Worm (Caenorhabditis elegans): Measurements from ENCODE around the gene T09A5.14.

T09A5.14 gene

ce11 chrII:7863480-7864125 lies 31.4 kb downstream of the T09A5.14 start (continued):
- TF ChIP-seq Y53G8AR.9 (GFP tag; conservative IDR thresholded peaks at IDR 0.05) (0 out of 2 replicates have a peak, but pooled peaks have one; percentile 58), ztf-6 (GFP tag; IDR thresholded peaks at IDR 0.05) (no peak)

DNA sequence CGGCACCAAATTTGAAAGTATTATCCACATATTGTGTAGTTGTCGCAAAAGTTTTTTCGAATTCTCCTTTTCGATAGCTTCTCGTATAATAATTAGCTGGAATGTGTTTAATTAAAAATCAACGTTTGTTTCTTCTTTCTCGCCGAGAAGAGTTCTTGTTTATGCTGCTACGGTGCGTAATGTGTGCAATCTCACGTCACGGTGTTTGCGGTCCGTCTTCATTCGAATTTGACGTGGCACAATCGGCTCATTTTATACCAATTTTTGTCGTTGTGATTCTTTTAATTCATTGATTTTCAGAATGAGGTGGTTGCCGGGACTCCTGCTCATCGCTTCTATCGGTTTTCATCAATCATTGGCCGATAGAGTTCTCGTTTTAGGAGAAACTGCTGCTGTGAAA lies 32.1 kb downstream of the T09A5.14 start, which contains the start of gene ostb-1:
TSS of gene ostb-1 (plus strand) at position 301 of the 400 bp plus-strand sequence.
- TF ChIP-seq let-607 (tag; optimal IDR thresholded peaks at IDR 0.05) (peak; percentile 63 to 72), C17E4.6 (GFP tag; IDR thresholded peaks at IDR 0.05) (no peak), attf-3 (GFP tag; conservative IDR thresholded peaks at IDR 0.05) (peak; percentile 22; the same call in 1 of the 2 replicates)

DNA sequence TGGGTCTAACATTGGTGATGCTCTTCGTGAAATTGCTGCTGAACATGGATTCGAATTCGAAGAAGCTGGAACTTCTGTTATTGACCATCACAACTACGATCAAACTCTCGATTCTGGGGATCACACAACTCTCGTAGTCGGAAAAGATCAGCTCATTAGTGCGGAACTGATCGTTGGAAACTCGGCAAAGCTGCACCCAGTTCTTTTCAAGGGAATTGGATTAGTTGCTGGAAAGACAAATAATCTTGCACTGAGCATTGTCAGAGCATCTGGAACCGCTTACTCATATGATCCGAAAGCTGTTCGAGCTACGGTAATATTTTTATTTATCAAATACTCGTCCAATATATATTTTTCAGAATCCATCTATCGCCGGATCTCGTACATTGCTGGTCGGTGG lies 32.7 kb downstream of the T09A5.14 start:
- TF ChIP-seq F23B12.7 (tag; optimal IDR thresholded peaks at IDR 0.05; ENCODE audit: insufficient read depth), result no peak
- TF ChIP-seq hsf-1 (GFP tag; IDR thresholded peaks at IDR 0.05), result no peak
- TF ChIP-seq C06A6.2 (GFP tag; conservative IDR thresholded peaks at IDR 0.05), result no peak
- TF ChIP-seq ztf-3 (GFP tag; optimal IDR thresholded peaks at IDR 0.05), result no peak
- TF ChIP-seq athp-1 (tag; optimal IDR thresholded peaks at IDR 0.05), result no peak
- no peak for TF ChIP-seq ceh-40 (GFP tag; IDR thresholded peaks at IDR 0.05)
- no peak for TF ChIP-seq aptf-2 (GFP tag; conservative IDR thresholded peaks at IDR 0.05)
- TF ChIP-seq atf-7 (tag; optimal IDR thresholded peaks at IDR 0.05), result no peak
- no peak for TF ChIP-seq ama-1 (optimal IDR thresholded peaks at IDR 0.05)
- no peak for TF ChIP-seq ama-1 (GFP tag; optimal IDR thresholded peaks at IDR 0.05)
- no peak for TF ChIP-seq F49E8.2 (tag; optimal IDR thresholded peaks at IDR 0.05; ENCODE audit: insufficient read depth)
- no peak for TF ChIP-seq dox-1 (GFP tag; IDR thresholded peaks at IDR 0.05)
- no peak for TF ChIP-seq ceh-27 (GFP tag; optimal IDR thresholded peaks at IDR 0.05)
- no peak for TF ChIP-seq sdz-38 (tag; optimal IDR thresholded peaks at IDR 0.05)
- no peak for TF ChIP-seq lin-40 (tag; optimal IDR thresholded peaks at IDR 0.05)

DNA sequence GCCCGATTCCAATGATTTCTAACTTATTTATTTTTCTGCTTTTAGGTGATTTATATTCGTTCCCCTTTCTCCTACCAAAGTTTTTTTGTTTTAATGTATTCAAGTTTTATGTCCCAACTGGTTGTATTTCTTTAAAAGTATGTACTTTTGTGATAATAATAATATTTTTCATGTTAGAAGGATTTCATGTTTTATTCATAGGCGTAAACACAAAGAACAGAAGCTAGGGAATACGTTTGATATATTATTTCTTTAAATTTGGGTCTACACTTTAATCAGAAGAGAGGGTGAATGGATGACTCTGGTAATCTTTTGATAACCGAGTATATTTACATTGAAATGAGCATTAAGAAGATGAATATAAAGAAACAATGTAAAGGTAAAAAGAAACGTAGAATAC lies 33.9 kb downstream of the T09A5.14 start:
- no peak for TF ChIP-seq xnd-1 (tag; optimal IDR thresholded peaks at IDR 0.05)
- TF ChIP-seq B0035.1 (tag; optimal IDR thresholded peaks at IDR 0.05), result peak; percentile 4
- peak in 1 of 3 experiments; percentile 4 for TF ChIP-seq lin-35 (GFP tag; optimal IDR thresholded peaks at IDR 0.05)
- TF ChIP-seq hrde-1 (tag; optimal IDR thresholded peaks at IDR 0.05; ENCODE audit: borderline replicate concordance), result peak; percentile 81
- peak; percentile 54 for TF ChIP-seq madf-6 (GFP tag; IDR thresholded peaks at IDR 0.05)
- peak; percentile 9; the same call in 1 of the 2 replicates for TF ChIP-seq Y53G8AR.9 (GFP tag; conservative IDR thresholded peaks at IDR 0.05)
- no peak for TF ChIP-seq lsy-27 (tag; optimal IDR thresholded peaks at IDR 0.05; ENCODE audit: borderline replicate concordance, insufficient read depth)
- no peak for TF ChIP-seq ceh-27 (GFP tag; optimal IDR thresholded peaks at IDR 0.05)
- TF ChIP-seq ceh-91 (GFP tag; IDR thresholded peaks at IDR 0.05), result no peak
- no peak for TF ChIP-seq F52B5.7 (tag; optimal IDR thresholded peaks at IDR 0.05)
- peak; percentile 15; the same call in 1 of the 2 replicates for TF ChIP-seq ekl-4 (GFP tag; IDR thresholded peaks at IDR 0.05)
- peak; percentile 59 for TF ChIP-seq nhr-27 (tag; optimal IDR thresholded peaks at IDR 0.05)
- 0 out of 2 replicates have a peak, but pooled peaks have one; percentile 65 for TF ChIP-seq Y95B8A.8 (GFP tag; IDR thresholded peaks at IDR 0.05)
- TF ChIP-seq mxl-1 (tag; optimal IDR thresholded peaks at IDR 0.05), result no peak
- no peak for TF ChIP-seq ets-4 (GFP tag; optimal IDR thresholded peaks at IDR 0.05)
- peak; percentile 59 for TF ChIP-seq F49E8.2 (tag; optimal IDR thresholded peaks at IDR 0.05; ENCODE audit: insufficient read depth)
- no peak for TF ChIP-seq F39B2.1 (GFP tag; IDR thresholded peaks at IDR 0.05)
- TF ChIP-seq ztf-28 (GFP tag; IDR thresholded peaks at IDR 0.05), result 0 out of 2 replicates have a peak, but pooled peaks have one; percentile 19
- TF ChIP-seq B0336.3 (GFP tag; IDR thresholded peaks at IDR 0.05), result peak; percentile 25; the same call in 1 of the 2 replicates
- TF ChIP-seq him-1 (tag; optimal IDR thresholded peaks at IDR 0.05), result peak; percentile 80
- peak in 1 of 2 experiments; percentile 67 for TF ChIP-seq rec-8 (tag; optimal IDR thresholded peaks at IDR 0.05)
- peak; percentile 24 for TF ChIP-seq snpc-1.3 (tag; optimal IDR thresholded peaks at IDR 0.05; ENCODE audit: insufficient read depth)
- 0 out of 2 replicates have a peak, but pooled peaks have one; percentile 9 for TF ChIP-seq hsf-1 (GFP tag; IDR thresholded peaks at IDR 0.05)
- no peak for TF ChIP-seq gei-17 (GFP tag; optimal IDR thresholded peaks at IDR 0.05)
- TF ChIP-seq let-607 (tag; optimal IDR thresholded peaks at IDR 0.05), result no peak
- no peak for TF ChIP-seq mel-28 (tag; optimal IDR thresholded peaks at IDR 0.05; ENCODE audit: borderline replicate concordance)

Data from whole organism, young adult.